Worm (Caenorhabditis elegans) whole organism, L4 larva: ENCODE data around the gene nhr-20.
A peak's percentile ranks its signal among the peaks of the same experiment; 100 is the strongest.

ENCODE experiments used
- lin-15B ChIP-seq: fragments of 150-350 bp; sonication (generic microtip); optimal IDR thresholded peaks from 3 replicates; lab custom pipeline; 2014; ENCODE audit warnings: missing biosample characterization, missing genetic modification characterization
- nhr-11 ChIP-seq: fragments of 150-350 bp; optimal IDR thresholded peaks from 2 replicates; lab custom pipeline; 2014; ENCODE audit warnings: missing biosample characterization, missing genetic modification characterization
- nhr-41 ChIP-seq: fragments of 200-800 bp; sonication (Bioruptor generic); IDR thresholded peaks from 2 replicates; pipeline ENCODE4 v1.3.6; 2022; ENCODE audit warnings: missing genetic modification reagents, missing genetic modification characterization, missing compliant biosample characterization
- saeg-2 ChIP-seq: fragments of 200-800 bp; sonication (Bioruptor generic); IDR thresholded peaks from 2 replicates; pipeline ENCODE4 v1.3.6; 2022; ENCODE audit warnings: missing genetic modification reagents, missing genetic modification characterization, missing compliant biosample characterization

- no peak for TF ChIP-seq saeg-2 (GFP tag; lab: Robert Waterston, UW)
- no peak for TF ChIP-seq lin-15B (tag; lab: Kevin White, UChicago)
- peak; percentile 50 for TF ChIP-seq nhr-11 (tag; lab: Kevin White, UChicago)
- no peak for TF ChIP-seq nhr-41 (GFP tag; lab: Robert Waterston, UW)
These were observed 3.2 kb upstream of the nhr-20 start for ce11 chrIII:4236178-4236577.
